Fruit fly (Drosophila melanogaster) whole organism, embryonic: ENCODE data around the gene CG43131.

ENCODE experiments used
- CG7372 ChIP-seq: fragments of 200-800 bp; sonication (Bioruptor generic); IDR thresholded peaks from 2 replicates; pipeline ENCODE4 v1.3.6; 2022; ENCODE audit warnings: missing biosample characterization, missing genetic modification characterization
- E2f2 ChIP-seq: fragments of 200-800 bp; sonication (Bioruptor generic); IDR thresholded peaks from 2 replicates; pipeline ENCODE4 v1.3.6; 2022; ENCODE audit warnings: missing biosample characterization, missing genetic modification characterization
- Xbp1 ChIP-seq: fragments of 200-800 bp; sonication (Bioruptor generic); optimal IDR thresholded peaks from 3 replicates; lab custom pipeline; 2016; ENCODE audit warnings: missing biosample characterization, mild to moderate bottlenecking, missing genetic modification characterization
- al ChIP-seq: fragments of 200-800 bp; sonication (Bioruptor generic); IDR thresholded peaks from 2 replicates; pipeline ENCODE4 v1.3.6; 2022; ENCODE audit warnings: missing biosample characterization, missing genetic modification characterization
- yki ChIP-seq: fragments of >200 bp; optimal IDR thresholded peaks from 3 replicates; lab custom pipeline; 2018

DNA sequence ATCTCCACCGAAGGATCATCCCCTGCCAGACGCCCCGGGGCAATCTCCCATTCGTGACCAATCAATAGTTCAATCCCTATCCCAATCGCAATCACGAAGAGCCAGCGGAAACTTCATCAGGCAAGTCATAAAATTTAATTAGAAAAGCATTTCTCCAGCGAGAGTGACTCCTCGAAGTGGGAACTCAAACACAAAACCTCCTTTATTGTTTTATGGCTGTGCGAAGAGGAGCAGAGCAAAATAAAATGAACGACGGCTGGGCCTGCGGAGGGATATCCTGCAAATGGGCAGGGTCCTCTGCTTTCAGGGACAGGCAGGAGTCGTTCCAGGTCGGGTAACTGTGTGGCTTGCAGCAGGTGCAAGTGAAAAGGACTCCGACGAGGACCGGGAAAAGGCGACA is 15.9 kb upstream of the CG43131 start:
- TF ChIP-seq Xbp1 (GFP tag; lab: Kevin White, UChicago), result no peak
- TF ChIP-seq E2f2 (GFP tag; lab: Robert Waterston, UW), result no peak
- TF ChIP-seq CG7372 (GFP tag; lab: Robert Waterston, UW), result no peak
- TF ChIP-seq al (GFP tag; lab: Robert Waterston, UW), result no peak
- no peak for TF ChIP-seq yki (lab: Kevin White, UChicago)
